Fruit fly (Drosophila melanogaster): ENCODE results near the gene Rabex-5.
"Not testable (repeated sequence)": the region's sequence is repeated elsewhere in the genome, so short reads cannot be mapped to it uniquely, and the experiment has no call there.

The Rabex-5 gene

dm6 chr3L:1295693-1296092, at the start of gene Rabex-5:
Gene Rabex-5, plus strand, starts transcription at chr3L:1295913.
- no peak for TF ChIP-seq Snoo (tag; optimal IDR thresholded peaks at IDR 0.05)
- peak; percentile 34; the same call in 1 of the 2 replicates for TF ChIP-seq CG32121 (GFP tag; IDR thresholded peaks at IDR 0.05)
- TF ChIP-seq rn (GFP tag; IDR thresholded peaks at IDR 0.05): no peak
- TF ChIP-seq CG4496 (GFP tag; IDR thresholded peaks at IDR 0.05): 0 out of 3 replicates have a peak, but pooled peaks have one; percentile 25
- TF ChIP-seq Pif1B (GFP tag; optimal IDR thresholded peaks at IDR 0.05): no peak

DNA sequence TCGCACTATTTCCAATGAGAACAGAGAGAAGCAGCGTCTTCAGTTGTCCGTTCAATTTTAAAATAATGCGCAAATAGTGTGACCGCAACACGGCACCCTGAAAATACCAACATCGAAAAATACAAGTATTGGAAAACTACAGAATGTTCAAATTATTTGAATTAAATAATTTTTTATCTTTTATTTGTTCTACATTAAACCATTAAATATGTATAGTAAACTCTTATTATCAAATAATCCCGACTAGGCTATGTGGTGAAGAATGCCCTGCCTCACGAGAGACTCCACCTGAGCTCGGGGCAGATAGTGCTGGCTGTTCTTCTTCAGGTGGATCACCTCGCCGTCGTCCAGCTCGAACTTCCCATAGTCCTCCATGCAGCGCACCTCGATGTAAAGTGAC, 48.9 kb upstream of the Rabex-5 start, which contains the start of gene CG32318:
Gene CG32318 (minus strand): TSS at position 101 of the 400 bp plus-strand sequence.
- TF ChIP-seq Pif1A, CG14655, CG13204 (GFP tag; optimal IDR thresholded peaks at IDR 0.05): not testable (repeated sequence)

- TF ChIP-seq Snoo (tag; optimal IDR thresholded peaks at IDR 0.05) (no peak), CG9948 (tag; optimal IDR thresholded peaks at IDR 0.05) (no peak), CG8159 (tag; optimal IDR thresholded peaks at IDR 0.05) (peak; percentile 19), gl (tag; optimal IDR thresholded peaks at IDR 0.05) (no peak), rn (GFP tag; IDR thresholded peaks at IDR 0.05) (0 out of 2 replicates have a peak, but pooled peaks have one; percentile 13), fd96Ca (GFP tag; IDR thresholded peaks at IDR 0.05) (peak; percentile 51; the same call in 1 of the 3 replicates), CG4496 (GFP tag; IDR thresholded peaks at IDR 0.05) (0 out of 3 replicates have a peak, but pooled peaks have one; percentile 47), CG15710 (tag; optimal IDR thresholded peaks at IDR 0.05) (peak; percentile 26), CG34367 (tag; optimal IDR thresholded peaks at IDR 0.05) (peak; percentile 1)
Observed at dm6 chr3L:1247627-1248295, 48.0 kb upstream of the Rabex-5 start, which contains the start of the genes Psf1 and Sac1. Gene Psf1, minus strand, starts transcription at chr3L:1247677. Gene Sac1, plus strand, starts transcription at chr3L:1247817.

dm6 chr3L:1250396-1250795, 45.3 kb upstream of the Rabex-5 start, which contains the start of gene Bfc:
Gene Bfc, plus strand, starts transcription at chr3L:1250696.
- TF ChIP-seq CG32121 (GFP tag; IDR thresholded peaks at IDR 0.05): no peak
- no peak for TF ChIP-seq CG34367 (tag; optimal IDR thresholded peaks at IDR 0.05)
- TF ChIP-seq CG13204 (GFP tag; optimal IDR thresholded peaks at IDR 0.05): no peak
- TF ChIP-seq gl (tag; optimal IDR thresholded peaks at IDR 0.05): no peak

- no peak for TF ChIP-seq CG15710 (tag; optimal IDR thresholded peaks at IDR 0.05)
- no peak for TF ChIP-seq Ets98B (GFP tag; IDR thresholded peaks at IDR 0.05)
- TF ChIP-seq rn (GFP tag; IDR thresholded peaks at IDR 0.05): no peak
- no peak for TF ChIP-seq EcR (GFP tag; optimal IDR thresholded peaks at IDR 0.05)
- TF ChIP-seq CG12605 (GFP tag; IDR thresholded peaks at IDR 0.05): no peak
- TF ChIP-seq CG4496 (GFP tag; IDR thresholded peaks at IDR 0.05): no peak
- no peak for TF ChIP-seq gl (tag; optimal IDR thresholded peaks at IDR 0.05)
- no peak for TF ChIP-seq CG14655 (GFP tag; optimal IDR thresholded peaks at IDR 0.05)
- TF ChIP-seq D1 (tag; optimal IDR thresholded peaks at IDR 0.05): no peak
- no peak for TF ChIP-seq CG10348 (GFP tag; IDR thresholded peaks at IDR 0.05)
- TF ChIP-seq Pif1A (GFP tag; optimal IDR thresholded peaks at IDR 0.05): no peak
- TF ChIP-seq CG8159 (tag; optimal IDR thresholded peaks at IDR 0.05): no peak
- no peak for TF ChIP-seq CG13204 (GFP tag; optimal IDR thresholded peaks at IDR 0.05)
- no peak for TF ChIP-seq Snoo (tag; optimal IDR thresholded peaks at IDR 0.05)
- no peak for TF ChIP-seq fd96Ca (GFP tag; IDR thresholded peaks at IDR 0.05)
Observed at dm6 chr3L:1251712-1252111, 44.0 kb upstream of the Rabex-5 start, which contains the start of the genes CG9130 and CG9133. Gene CG9130, plus strand, starts transcription at chr3L:1252012. Gene CG9133, plus strand, starts transcription at chr3L:1252012.

dm6 chr3L:1256061-1256780, 39.5 kb upstream of the Rabex-5 start, which contains the start of gene tfc:
Gene tfc, plus strand, starts transcription at chr3L:1256449.
- TF ChIP-seq CG4496 (GFP tag; IDR thresholded peaks at IDR 0.05) (no peak; the same call in 1 of the 3 replicates), EcR (GFP tag; optimal IDR thresholded peaks at IDR 0.05) (peak; percentile 61), fd96Ca (GFP tag; IDR thresholded peaks at IDR 0.05) (peak; percentile 20; the same call in 1 of the 3 replicates), CG13204 (GFP tag; optimal IDR thresholded peaks at IDR 0.05) (peak; percentile 66), Pif1A (GFP tag; optimal IDR thresholded peaks at IDR 0.05) (peak; percentile 29), D1 (tag; optimal IDR thresholded peaks at IDR 0.05) (no peak), Ets98B (GFP tag; IDR thresholded peaks at IDR 0.05) (peak; percentile 50; the same call in 1 of the 2 replicates), CG12605 (GFP tag; IDR thresholded peaks at IDR 0.05) (peak; percentile 49)

DNA sequence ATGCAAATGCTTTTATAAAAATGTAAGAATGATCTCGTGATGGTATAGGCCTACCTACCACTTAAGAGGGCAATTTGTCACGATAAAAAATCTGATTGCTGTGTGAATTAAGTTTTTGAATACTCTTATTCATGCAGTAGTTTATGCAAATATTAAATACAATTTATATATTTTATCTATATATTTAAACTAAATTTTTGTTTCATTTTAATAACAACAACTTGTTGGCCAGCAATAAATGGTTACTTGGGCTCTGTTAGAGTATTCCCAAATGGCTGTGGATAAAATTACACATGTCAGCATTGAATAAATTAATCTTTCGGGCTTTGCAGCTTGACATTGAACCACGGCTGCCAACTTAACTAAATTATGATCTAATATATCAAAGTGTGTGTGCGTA, 37.2 kb upstream of the Rabex-5 start:
- TF ChIP-seq Ets98B (GFP tag; IDR thresholded peaks at IDR 0.05) (no peak), Pif1A (GFP tag; optimal IDR thresholded peaks at IDR 0.05) (no peak), CG13204 (GFP tag; optimal IDR thresholded peaks at IDR 0.05) (no peak), D1 (tag; optimal IDR thresholded peaks at IDR 0.05) (no peak), CG15710 (tag; optimal IDR thresholded peaks at IDR 0.05) (no peak), Snoo (tag; optimal IDR thresholded peaks at IDR 0.05) (no peak), CG14655 (GFP tag; optimal IDR thresholded peaks at IDR 0.05) (no peak), EcR (GFP tag; optimal IDR thresholded peaks at IDR 0.05) (no peak), Pif1B (GFP tag; optimal IDR thresholded peaks at IDR 0.05) (no peak), rn (GFP tag; IDR thresholded peaks at IDR 0.05) (no peak), CG34367 (tag; optimal IDR thresholded peaks at IDR 0.05) (no peak), fd96Ca (GFP tag; IDR thresholded peaks at IDR 0.05) (no peak), CG32121 (GFP tag; IDR thresholded peaks at IDR 0.05) (no peak), CG9948 (tag; optimal IDR thresholded peaks at IDR 0.05) (no peak), CG8159 (tag; optimal IDR thresholded peaks at IDR 0.05) (no peak), CG8301 (tag; optimal IDR thresholded peaks at IDR 0.05) (no peak)
